Fruit fly (Drosophila melanogaster) whole organism, embryonic: ENCODE measurements around the gene Abl.

Experiments used
- Bgb ChIP-seq: fragments of 200-800 bp; sonication (Bioruptor generic); IDR thresholded peaks from 2 replicates; pipeline ENCODE4 v1.3.6; 2022; ENCODE audit warnings: missing biosample characterization, missing genetic modification characterization; ENCODE audit not compliant: partially characterized antibody
- CG10147 ChIP-seq: fragments of 200-800 bp; sonication (Bioruptor generic); optimal IDR thresholded peaks from 2 replicates; lab custom pipeline; 2019; ENCODE audit warnings: missing biosample characterization, mild to moderate bottlenecking, missing genetic modification characterization, moderate library complexity
- CG10274 ChIP-seq: fragments of 200-800 bp; sonication (Bioruptor generic); optimal IDR thresholded peaks from 3 replicates; lab custom pipeline; 2017; ENCODE audit warnings: missing biosample characterization, mild to moderate bottlenecking, missing genetic modification characterization
- CG11723 ChIP-seq: fragments of 200-800 bp; sonication (Bioruptor generic); optimal IDR thresholded peaks from 2 replicates; lab custom pipeline; 2017; ENCODE audit warnings: missing biosample characterization, mild to moderate bottlenecking, missing genetic modification characterization
- CG14441 ChIP-seq: fragments of 200-800 bp; sonication (Bioruptor generic); IDR thresholded peaks from 2 replicates; pipeline ENCODE4 v1.3.6; 2022; ENCODE audit warnings: missing biosample characterization, missing genetic modification characterization
- CG14965 ChIP-seq: fragments of 200-800 bp; sonication (Bioruptor generic); optimal IDR thresholded peaks from 2 replicates; lab custom pipeline; 2016; ENCODE audit warnings: missing biosample characterization, missing genetic modification characterization, borderline replicate concordance
- CG1529 ChIP-seq: fragments of 200-800 bp; sonication (Bioruptor generic); optimal IDR thresholded peaks from 3 replicates; lab custom pipeline; 2018; ENCODE audit warnings: missing biosample characterization, missing genetic modification characterization
- CG1647 ChIP-seq: fragments of 200-800 bp; sonication (Bioruptor generic); optimal IDR thresholded peaks from 3 replicates; lab custom pipeline; 2016; ENCODE audit warnings: missing biosample characterization, missing genetic modification characterization
- CG16813 ChIP-seq: fragments of 200-800 bp; sonication (Bioruptor generic); IDR thresholded peaks from 3 replicates; pipeline ENCODE4 v1.3.6; 2022; ENCODE audit warnings: missing biosample characterization, missing genetic modification characterization; ENCODE audit not compliant: partially characterized antibody
- CG18262 ChIP-seq: fragments of 200-800 bp; optimal IDR thresholded peaks from 3 replicates; lab custom pipeline; 2019; ENCODE audit warnings: missing biosample characterization, mild to moderate bottlenecking, missing genetic modification characterization, moderate library complexity
- CG1832 ChIP-seq: fragments of 200-800 bp; sonication (Bioruptor generic); optimal IDR thresholded peaks from 2 replicates; lab custom pipeline; 2017; ENCODE audit warnings: missing biosample characterization, mild to moderate bottlenecking, missing genetic modification characterization, inconsistent platforms
- CG30431 ChIP-seq: fragments of 200-800 bp; sonication (Bioruptor generic); optimal IDR thresholded peaks from 2 replicates; lab custom pipeline; 2017; ENCODE audit warnings: missing biosample characterization, missing genetic modification characterization
- CG3065 ChIP-seq: fragments of 200-800 bp; sonication (Bioruptor generic); optimal IDR thresholded peaks from 2 replicates; lab custom pipeline; 2016; ENCODE audit warnings: missing biosample characterization, missing genetic modification characterization
- CG33557 ChIP-seq: fragments of 200-800 bp; sonication (Bioruptor generic); optimal IDR thresholded peaks from 2 replicates; lab custom pipeline; 2019; ENCODE audit warnings: missing biosample characterization, mild to moderate bottlenecking, missing genetic modification characterization, moderate library complexity
- CG7372 ChIP-seq: fragments of 200-800 bp; sonication (Bioruptor generic); IDR thresholded peaks from 2 replicates; pipeline ENCODE4 v1.3.6; 2022; ENCODE audit warnings: missing biosample characterization, missing genetic modification characterization
- CG8290 ChIP-seq, 3 experiments: fragments of 200-800 bp; sonication (Bioruptor generic); optimal IDR thresholded peaks; 2 replicates each; lab custom pipeline; 2016 to 2019; ENCODE audit warnings: missing biosample characterization in 3 of 3, missing genetic modification characterization in 3 of 3, mild to moderate bottlenecking in 2 of 3, moderate library complexity in 1 of 3
- CG9609 ChIP-seq: fragments of 200-800 bp; sonication (Bioruptor generic); optimal IDR thresholded peaks from 3 replicates; lab custom pipeline; 2016; ENCODE audit warnings: missing biosample characterization, missing genetic modification characterization
- CG9797 ChIP-seq: fragments of 200-800 bp; sonication (Bioruptor generic); optimal IDR thresholded peaks from 3 replicates; lab custom pipeline; 2018; ENCODE audit warnings: missing biosample characterization, mild to moderate bottlenecking, missing genetic modification characterization
- CHES-1-like ChIP-seq: fragments of 200-800 bp; sonication (Bioruptor generic); optimal IDR thresholded peaks from 2 replicates; lab custom pipeline; 2016; ENCODE audit warnings: missing biosample characterization, missing genetic modification characterization
- CTCF ChIP-seq: fragments of 200-800 bp; sonication (Bioruptor generic); optimal IDR thresholded peaks from 2 replicates; lab custom pipeline; 2017; ENCODE audit warnings: missing biosample characterization, mild to moderate bottlenecking, missing genetic modification characterization, moderate library complexity
- Dip3 ChIP-seq: fragments of 200-800 bp; sonication (Bioruptor generic); optimal IDR thresholded peaks from 3 replicates; lab custom pipeline; 2016; ENCODE audit warnings: missing biosample characterization, missing genetic modification characterization
- Fer2 ChIP-seq: fragments of 200-800 bp; sonication (Bioruptor generic); optimal IDR thresholded peaks from 2 replicates; lab custom pipeline; 2018; ENCODE audit warnings: missing biosample characterization, mild to moderate bottlenecking, missing genetic modification characterization, moderate library complexity
- NFAT ChIP-seq: fragments of 200-800 bp; sonication (Bioruptor generic); IDR thresholded peaks from 2 replicates; pipeline ENCODE4 v1.3.6; 2022; ENCODE audit warnings: missing biosample characterization, missing genetic modification characterization
- Neu2 ChIP-seq: fragments of 200-800 bp; sonication (Bioruptor generic); optimal IDR thresholded peaks from 3 replicates; lab custom pipeline; 2016; ENCODE audit warnings: missing biosample characterization, missing genetic modification characterization, borderline replicate concordance
- NfI ChIP-seq: fragments of 200-800 bp; sonication (Bioruptor generic); optimal IDR thresholded peaks from 3 replicates; lab custom pipeline; 2018; ENCODE audit warnings: missing biosample characterization, mild to moderate bottlenecking, missing genetic modification characterization, moderate library complexity
- Opbp ChIP-seq: fragments of 200-800 bp; sonication (Bioruptor generic); IDR thresholded peaks from 3 replicates; pipeline ENCODE4 v1.3.6; 2022; ENCODE audit warnings: missing biosample characterization, missing genetic modification characterization; ENCODE audit not compliant: partially characterized antibody
- Usf ChIP-seq: fragments of 200-800 bp; sonication (Bioruptor generic); optimal IDR thresholded peaks from 2 replicates; lab custom pipeline; 2017; ENCODE audit warnings: missing genotype, missing biosample characterization, missing genetic modification characterization
- amos ChIP-seq: fragments of 200-800 bp; sonication (Bioruptor generic); IDR thresholded peaks from 2 replicates; pipeline ENCODE4 v1.3.6; 2022; ENCODE audit warnings: missing biosample characterization, missing genetic modification characterization; ENCODE audit not compliant: partially characterized antibody
- ase ChIP-seq: fragments of 200-800 bp; sonication (Bioruptor generic); IDR thresholded peaks from 3 replicates; pipeline ENCODE4 v1.3.6; 2022; ENCODE audit warnings: missing biosample characterization, missing genetic modification characterization
- ato ChIP-seq: fragments of 200-800 bp; sonication (Bioruptor generic); IDR thresholded peaks from 2 replicates; pipeline ENCODE4 v1.3.6; 2022; ENCODE audit warnings: missing biosample characterization, missing genetic modification characterization; ENCODE audit not compliant: partially characterized antibody
- chn ChIP-seq: fragments of 200-800 bp; sonication (Bioruptor generic); optimal IDR thresholded peaks from 2 replicates; lab custom pipeline; 2016; ENCODE audit warnings: missing biosample characterization, missing genetic modification characterization
- corto ChIP-seq: fragments of 200-800 bp; sonication (Bioruptor generic); optimal IDR thresholded peaks from 2 replicates; lab custom pipeline; 2016; ENCODE audit warnings: missing biosample characterization, mild to moderate bottlenecking, missing genetic modification characterization, moderate library complexity
- gem ChIP-seq: fragments of 200-800 bp; sonication (Bioruptor generic); optimal IDR thresholded peaks from 2 replicates; lab custom pipeline; 2019; ENCODE audit warnings: missing biosample characterization, mild to moderate bottlenecking, missing genetic modification characterization, moderate library complexity
- hbn ChIP-seq: fragments of 200-800 bp; sonication (Bioruptor generic); IDR thresholded peaks from 2 replicates; pipeline ENCODE4 v1.3.6; 2022; ENCODE audit warnings: missing biosample characterization, missing genetic modification characterization; ENCODE audit not compliant: partially characterized antibody
- hkb ChIP-seq, 2 experiments: fragments of 200-800 bp in 1 of 2; fragments of >200 bp in 1 of 2; sonication (Bioruptor generic) in 1 of 2; IDR thresholded peaks in 1 of 2; optimal IDR thresholded peaks in 1 of 2; 2 replicates each; pipeline versions ENCODE4 v1.3.6 to Lab custom; 2017 to 2022; ENCODE audit warnings: missing biosample characterization in 1 of 2, missing genetic modification characterization in 1 of 2
- lilli ChIP-seq: fragments of 200-800 bp; sonication (Bioruptor generic); optimal IDR thresholded peaks from 3 replicates; lab custom pipeline; 2016; ENCODE audit warnings: missing biosample characterization, missing genetic modification characterization
- lov ChIP-seq, 2 experiments: fragments of 200-800 bp in 1 of 2; fragments of >200 bp in 1 of 2; sonication (Bioruptor generic) in 1 of 2; IDR thresholded peaks in 1 of 2; optimal IDR thresholded peaks in 1 of 2; 2 replicates in 1 of 2; 3 replicates in 1 of 2; pipeline versions ENCODE4 v1.3.6 to Lab custom; 2017 to 2022; ENCODE audit warnings: missing biosample characterization in 1 of 2, missing genetic modification characterization in 1 of 2
- luna ChIP-seq: fragments of 200-800 bp; sonication (Bioruptor generic); optimal IDR thresholded peaks from 2 replicates; lab custom pipeline; 2016; ENCODE audit warnings: missing biosample characterization, missing genetic modification characterization
- oc ChIP-seq: fragments of 200-800 bp; sonication (Bioruptor generic); optimal IDR thresholded peaks from 2 replicates; lab custom pipeline; 2018; ENCODE audit warnings: missing biosample characterization, mild to moderate bottlenecking, missing genetic modification characterization, moderate library complexity
- odd ChIP-seq: fragments of 200-800 bp; sonication (Bioruptor generic); optimal IDR thresholded peaks from 2 replicates; lab custom pipeline; 2017; ENCODE audit warnings: missing biosample characterization, mild to moderate bottlenecking, missing genetic modification characterization
- pzg ChIP-seq: fragments of 200-800 bp; sonication (Bioruptor generic); optimal IDR thresholded peaks from 3 replicates; lab custom pipeline; 2018; ENCODE audit warnings: missing biosample characterization, mild to moderate bottlenecking, missing genetic modification characterization, moderate library complexity
- rib ChIP-seq: fragments of 200-800 bp; sonication (Bioruptor generic); IDR thresholded peaks from 2 replicates; pipeline ENCODE4 v1.3.6; 2022; ENCODE audit warnings: missing biosample characterization, missing genetic modification characterization
- sens-2 ChIP-seq: fragments of 200-800 bp; sonication (Bioruptor generic); IDR thresholded peaks from 2 replicates; pipeline ENCODE4 v1.3.6; 2022; ENCODE audit warnings: missing biosample characterization, missing genetic modification characterization
- sna ChIP-seq: fragments of 200-800 bp; sonication (Bioruptor generic); IDR thresholded peaks from 2 replicates; pipeline ENCODE4 v1.3.6; 2022; ENCODE audit warnings: missing biosample characterization, missing genetic modification characterization; ENCODE audit not compliant: partially characterized antibody
- sob ChIP-seq: fragments of 200-800 bp; sonication (Bioruptor generic); IDR thresholded peaks from 2 replicates; pipeline ENCODE4 v1.3.6; 2022; ENCODE audit warnings: missing biosample characterization, missing genetic modification characterization
- unpg ChIP-seq: fragments of 200-800 bp; sonication (Bioruptor generic); optimal IDR thresholded peaks from 3 replicates; lab custom pipeline; 2018; ENCODE audit warnings: missing biosample characterization, mild to moderate bottlenecking, missing genetic modification characterization, moderate library complexity

The Abl gene

dm6 chr3L:16659959-16660870, 12.5 kb upstream of the Abl start (continued):
- TF ChIP-seq CG11723 (peak; percentile 95), ato (no peak), unpg (GFP tag; lab: Kevin White, UChicago) (peak; percentile 96), CG9609 (GFP tag; lab: Kevin White, UChicago) (peak; percentile 79), Fer2 (tag; lab: Kevin White, UChicago) (peak; percentile 94), CG30431 (GFP tag; lab: Kevin White, UChicago) (peak; percentile 95), CG1647 (peak; percentile 93), CG33557 (GFP tag; lab: Kevin White, UChicago) (peak; percentile 89), corto (GFP tag; lab: Kevin White, UChicago) (peak; percentile 86), gem (tag; lab: Kevin White, UChicago) (peak; percentile 99), CG1832 (GFP tag; lab: Kevin White, UChicago) (peak; percentile 48), Dip3 (peak; percentile 88), CG14441 (GFP tag; lab: Robert Waterston, UW) (peak; percentile 95), rib (GFP tag; lab: Robert Waterston, UW) (peak; percentile 78), sens-2 (GFP tag; lab: Robert Waterston, UW) (peak; percentile 92), amos (GFP tag; lab: Robert Waterston, UW) (no peak), odd (GFP tag; lab: Kevin White, UChicago) (peak; percentile 96), hkb (optimal IDR thresholded peaks at IDR 0.05; lab: Kevin White, UChicago) (no peak), hkb (GFP tag; IDR thresholded peaks at IDR 0.05; lab: Robert Waterston, UW) (peak; percentile 96), CG10274 (peak; percentile 90), pzg (peak; percentile 16), Usf (GFP tag; lab: Kevin White, UChicago) (peak; percentile 89), lilli (GFP tag; lab: Kevin White, UChicago) (peak; percentile 95), oc (peak; percentile 93), CG9797 (GFP tag; lab: Kevin White, UChicago) (peak; percentile 44), Bgb (GFP tag; lab: Robert Waterston, UW) (peak; percentile 44; the same call in 1 of the 2 replicates), NfI (peak; percentile 96), Neu2 (GFP tag; lab: Kevin White, UChicago) (no peak), chn (peak; percentile 95), CTCF (peak; percentile 73), CG7372 (GFP tag; lab: Robert Waterston, UW) (peak; percentile 94), sob (peak; percentile 96), hbn (GFP tag; lab: Robert Waterston, UW) (no peak), sna (GFP tag; lab: Robert Waterston, UW) (no peak), CG8290 (GFP tag; optimal IDR thresholded peaks at IDR 0.05; lab: Kevin White, UChicago) (peak; percentile 94), CG8290 (tag; optimal IDR thresholded peaks at IDR 0.05; lab: Kevin White, UChicago) (peak; percentile 77 to 83), CG3065 (GFP tag; lab: Kevin White, UChicago) (peak; percentile 89), CHES-1-like (peak; percentile 79), CG1529 (GFP tag; lab: Kevin White, UChicago) (peak; percentile 95), luna (peak; percentile 73), ase (peak; percentile 91), NFAT (peak; percentile 92), CG18262 (tag; lab: Kevin White, UChicago) (peak; percentile 98), lov (optimal IDR thresholded peaks at IDR 0.05; lab: Kevin White, UChicago) (no peak), lov (GFP tag; IDR thresholded peaks at IDR 0.05; lab: Robert Waterston, UW) (peak; percentile 90; the same call in 2 of the 3 replicates), CG16813 (no peak), Opbp (no peak), CG10147 (GFP tag; lab: Kevin White, UChicago) (peak; percentile 97), CG14965 (GFP tag; lab: Kevin White, UChicago) (peak; percentile 71)
